Fruit fly (Drosophila melanogaster): ENCODE results near the gene Axud1.

Gene Axud1

DNA sequence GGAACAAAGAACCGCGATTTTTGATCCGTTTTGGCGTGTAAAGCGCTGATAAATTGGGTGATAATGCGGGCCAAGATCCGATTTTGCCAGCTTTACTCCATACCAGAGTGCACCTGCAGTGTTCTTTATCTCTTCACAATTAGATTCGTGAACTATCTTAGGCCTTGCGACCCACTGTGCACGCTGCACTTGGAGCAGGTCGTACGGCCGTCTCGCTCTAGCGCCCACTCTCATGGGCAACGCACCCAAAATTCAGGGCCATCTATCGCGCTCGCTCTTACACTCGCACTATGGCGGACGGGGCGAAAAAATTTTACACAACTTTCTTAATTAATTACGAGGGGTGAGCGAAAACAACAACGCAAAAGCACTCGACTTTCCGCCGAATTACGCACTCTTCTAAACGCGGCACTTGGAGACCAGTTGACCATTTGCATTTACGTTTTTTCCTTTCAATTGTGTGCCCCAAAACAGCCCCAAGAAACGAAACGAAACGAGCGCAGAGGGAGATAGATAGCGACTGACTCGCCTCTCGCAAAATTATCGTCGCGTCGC is 868 bp upstream of the Axud1 start (continued):
- TF ChIP-seq Sox102F (GFP tag; optimal IDR thresholded peaks at IDR 0.05) (no peak), D19B (GFP tag; optimal IDR thresholded peaks at IDR 0.05) (no peak), CG2889 (GFP tag; IDR thresholded peaks at IDR 0.05) (no peak), gro (GFP tag; optimal IDR thresholded peaks at IDR 0.05) (no peak), Fer1 (GFP tag; optimal IDR thresholded peaks at IDR 0.05) (no peak), CG2120 (GFP tag; optimal IDR thresholded peaks at IDR 0.05) (no peak), CG33557 (GFP tag; optimal IDR thresholded peaks at IDR 0.05) (no peak), ara (GFP tag; IDR thresholded peaks at IDR 0.05) (peak; percentile 43; the same call in 1 of the 2 replicates), bcd (GFP tag; optimal IDR thresholded peaks at IDR 0.05) (no peak), sens (GFP tag) (peak; percentile 20), jigr1 (GFP tag; IDR thresholded peaks at IDR 0.05) (no peak), Ets97D (GFP tag; optimal IDR thresholded peaks at IDR 0.05) (no peak), croc (GFP tag; conservative IDR thresholded peaks at IDR 0.05) (0 out of 3 replicates have a peak, but pooled peaks have one; percentile 3), crp (GFP tag; optimal IDR thresholded peaks at IDR 0.05) (no peak), toy (GFP tag; IDR thresholded peaks at IDR 0.05) (no peak), sob (GFP tag; IDR thresholded peaks at IDR 0.05) (no peak), ftz-f1 (GFP tag; optimal IDR thresholded peaks at IDR 0.05) (peak; percentile 97), Dek (tag; optimal IDR thresholded peaks at IDR 0.05) (no peak), gem (tag; optimal IDR thresholded peaks at IDR 0.05) (no peak), PHDP (tag; optimal IDR thresholded peaks at IDR 0.05) (no peak), H15 (GFP tag; IDR thresholded peaks at IDR 0.05) (no peak), ro (GFP tag; IDR thresholded peaks at IDR 0.05) (no peak), p53 (GFP tag; optimal IDR thresholded peaks at IDR 0.05) (no peak), CG7745 (tag; optimal IDR thresholded peaks at IDR 0.05) (peak; percentile 88), CG3726 (GFP tag; IDR thresholded peaks at IDR 0.05) (0 out of 3 replicates have a peak, but pooled peaks have one; percentile 13), zen2 (GFP tag; IDR thresholded peaks at IDR 0.05; ENCODE audit: partially characterized antibody) (no peak), sr (GFP tag; IDR thresholded peaks at IDR 0.05) (peak; percentile 39; the same call in 1 of the 3 replicates), Xbp1 (GFP tag; optimal IDR thresholded peaks at IDR 0.05) (no peak), bsh (GFP tag; optimal IDR thresholded peaks at IDR 0.05) (no peak), Eip74EF (GFP tag; optimal IDR thresholded peaks at IDR 0.05) (no peak), gcm2 (GFP tag; optimal IDR thresholded peaks at IDR 0.05) (no peak), ham (GFP tag; IDR thresholded peaks at IDR 0.05) (no peak), Oaz (GFP tag; IDR thresholded peaks at IDR 0.05) (no peak), CG3838 (GFP tag; optimal IDR thresholded peaks at IDR 0.05) (no peak), CG11696 (GFP tag; IDR thresholded peaks at IDR 0.05) (no peak), CG4360 (GFP tag; IDR thresholded peaks at IDR 0.05) (no peak), CG3995 (GFP tag; optimal IDR thresholded peaks at IDR 0.05) (no peak), trem (tag; optimal IDR thresholded peaks at IDR 0.05) (no peak), knrl (GFP tag; IDR thresholded peaks at IDR 0.05; ENCODE audit: partially characterized antibody) (peak; percentile 61), Taf1 (GFP tag; IDR thresholded peaks at IDR 0.05) (no peak), B-H1 (GFP tag; IDR thresholded peaks at IDR 0.05) (no peak), CG11456 (GFP tag; IDR thresholded peaks at IDR 0.05) (no peak), esg (GFP tag; conservative IDR thresholded peaks at IDR 0.05) (peak; percentile 36; the same call in 1 of the 2 replicates), Tbp (GFP tag; optimal IDR thresholded peaks at IDR 0.05) (no peak), Hr78 (GFP tag; optimal IDR thresholded peaks at IDR 0.05) (no peak), mam (GFP tag; optimal IDR thresholded peaks at IDR 0.05) (no peak), Bdp1 (GFP tag; optimal IDR thresholded peaks at IDR 0.05) (no peak), dmrt99B (tag; optimal IDR thresholded peaks at IDR 0.05) (no peak), CG32532 (GFP tag; IDR thresholded peaks at IDR 0.05) (peak; percentile 45; the same call in 1 of the 2 replicates), bbx (GFP tag; IDR thresholded peaks at IDR 0.05; ENCODE audit: partially characterized antibody) (peak; percentile 72), CG8359 (GFP tag; optimal IDR thresholded peaks at IDR 0.05; ENCODE audit: borderline replicate concordance) (no peak)

Measured in whole organism, embryonic.